Worm (Caenorhabditis elegans) whole organism, L1 larva: ENCODE measurements around the gene C33G3.6.
A peak's percentile ranks its signal among the peaks of the same experiment; 100 is the strongest.

ENCODE experiments used
- aly-2 ChIP-seq: fragments of 150-350 bp; optimal IDR thresholded peaks from 2 replicates; lab custom pipeline; 2014; ENCODE audit warnings: missing biosample characterization, missing genetic modification characterization
- ama-1 ChIP-seq: fragments of 150-350 bp; optimal IDR thresholded peaks from 2 replicates; lab custom pipeline; 2014
- blmp-1 ChIP-seq: fragments of 150-350 bp; optimal IDR thresholded peaks from 2 replicates; lab custom pipeline; 2014; ENCODE audit warnings: missing biosample characterization, missing genetic modification characterization
- ceh-82 ChIP-seq, 3 experiments: fragments of 150-350 bp in 1 of 3; sonication (generic microtip) in 2 of 3; optimal IDR thresholded peaks; 2 replicates each; lab custom pipeline; 2014 to 2017; ENCODE audit warnings: missing biosample characterization in 3 of 3, missing genetic modification characterization in 3 of 3
- dpl-1 ChIP-seq, 3 experiments: fragments of 150-350 bp in 2 of 3; sonication (generic microtip) in 1 of 3; optimal IDR thresholded peaks; 2 replicates each; lab custom pipeline; 2014 to 2017; ENCODE audit warnings: missing biosample characterization in 3 of 3, missing genetic modification characterization in 3 of 3, missing genetic modification reagents in 3 of 3
- efl-3 ChIP-seq: fragments of 200-800 bp; sonication (Bioruptor generic); optimal IDR thresholded peaks from 2 replicates; lab custom pipeline; 2018; ENCODE audit warnings: mild to moderate bottlenecking, missing genetic modification characterization, missing compliant biosample characterization
- hpl-2 ChIP-seq: fragments of 150-350 bp; optimal IDR thresholded peaks from 2 replicates; lab custom pipeline; 2014; ENCODE audit warnings: missing biosample characterization, missing genetic modification reagents, missing genetic modification characterization
- lin-13 ChIP-seq: fragments of 150-350 bp; optimal IDR thresholded peaks from 2 replicates; lab custom pipeline; 2014; ENCODE audit warnings: missing biosample characterization, missing genetic modification reagents, missing genetic modification characterization
- nhr-237 ChIP-seq: fragments of 150-350 bp; optimal IDR thresholded peaks from 2 replicates; lab custom pipeline; 2014; ENCODE audit warnings: missing biosample characterization, missing genetic modification characterization
- skn-1 ChIP-seq: fragments of 150-350 bp; optimal IDR thresholded peaks from 2 replicates; lab custom pipeline; 2014; ENCODE audit warnings: missing biosample characterization, missing genetic modification characterization
- sup-37 ChIP-seq: fragments of 200-800 bp; sonication (Bioruptor generic); optimal IDR thresholded peaks from 2 replicates; lab custom pipeline; 2018; ENCODE audit warnings: mild to moderate bottlenecking, missing genetic modification characterization, missing compliant biosample characterization
- zag-1 ChIP-seq: fragments of 150-350 bp; optimal IDR thresholded peaks from 2 replicates; lab custom pipeline; 2014; ENCODE audit warnings: missing biosample characterization, missing genetic modification characterization
- ztf-11 ChIP-seq, 2 experiments: sonication (generic microtip); optimal IDR thresholded peaks; 2 replicates each; lab custom pipeline; 2016 to 2017; ENCODE audit warnings: missing genetic modification characterization in 2 of 2, missing biosample characterization in 1 of 2, missing compliant biosample characterization in 1 of 2

- TF ChIP-seq hpl-2 (GFP tag; lab: Kevin White, UChicago): no peak
- peak in 2 of 3 experiments; percentile 4 to 15 for TF ChIP-seq dpl-1 (GFP tag; optimal IDR thresholded peaks at IDR 0.05; lab: Kevin White, UChicago)
- no peak for TF ChIP-seq nhr-237
- TF ChIP-seq zag-1 (tag; lab: Kevin White, UChicago): no peak
- peak in 1 of 2 experiments; percentile 8 for TF ChIP-seq ztf-11 (tag; optimal IDR thresholded peaks at IDR 0.05; lab: Kevin White, UChicago)
- no peak for TF ChIP-seq ceh-82 (tag; optimal IDR thresholded peaks at IDR 0.05; lab: Kevin White, UChicago)
- no peak for TF ChIP-seq efl-3
- peak; percentile 44 for TF ChIP-seq blmp-1 (tag; lab: Kevin White, UChicago)
- TF ChIP-seq aly-2: no peak
- no peak for TF ChIP-seq ama-1
- TF ChIP-seq skn-1 (tag; lab: Kevin White, UChicago): no peak
- TF ChIP-seq lin-13 (GFP tag; lab: Kevin White, UChicago): no peak
- TF ChIP-seq sup-37 (GFP tag; lab: Kevin White, UChicago): no peak
Observed at ce11 chrX:14115480-14116161, 31.5 kb upstream of the C33G3.6 start, which contains the start of gene F28H6.7.
